Worm (Caenorhabditis elegans) whole organism, L2 larva: ENCODE results near the gene F21C10.11.

Experiments used
- C34F6.9 ChIP-seq: fragments of 150-350 bp; optimal IDR thresholded peaks from 2 replicates; lab custom pipeline; 2014; ENCODE audit warnings: missing biosample characterization, missing genetic modification characterization
- F13H6.1 ChIP-seq: sonication (generic microtip); optimal IDR thresholded peaks from 2 replicates; lab custom pipeline; 2016; ENCODE audit warnings: missing genetic modification characterization, missing compliant biosample characterization
- R02D3.7 ChIP-seq: fragments of 150-350 bp; optimal IDR thresholded peaks from 2 replicates; lab custom pipeline; 2014; ENCODE audit warnings: missing biosample characterization, missing genetic modification characterization
- Y55F3AM.14 ChIP-seq: fragments of 200-800 bp; sonication (Bioruptor generic); optimal IDR thresholded peaks from 2 replicates; lab custom pipeline; 2018; ENCODE audit warnings: mild to moderate bottlenecking, missing genetic modification characterization, missing compliant biosample characterization
- ZK546.5 ChIP-seq: sonication (generic microtip); optimal IDR thresholded peaks from 2 replicates; lab custom pipeline; 2017; ENCODE audit warnings: missing biosample characterization, missing genetic modification characterization
- alr-1 ChIP-seq: fragments of 150-350 bp; optimal IDR thresholded peaks from 2 replicates; lab custom pipeline; 2014; ENCODE audit warnings: missing biosample characterization, missing genetic modification characterization
- aly-2 ChIP-seq: fragments of 150-350 bp; optimal IDR thresholded peaks from 2 replicates; lab custom pipeline; 2014; ENCODE audit warnings: missing biosample characterization, missing genetic modification characterization
- ama-1 ChIP-seq: fragments of 150-350 bp; optimal IDR thresholded peaks from 2 replicates; lab custom pipeline; 2018; ENCODE audit warnings: inconsistent platforms
- blmp-1 ChIP-seq: sonication (generic microtip); optimal IDR thresholded peaks from 2 replicates; lab custom pipeline; 2017; ENCODE audit warnings: missing genetic modification characterization, mild to moderate bottlenecking, missing compliant biosample characterization, antibody characterized with exemption, moderate library complexity; ENCODE audit not compliant: insufficient read depth
- ceh-16 ChIP-seq: fragments of 150-350 bp; optimal IDR thresholded peaks from 2 replicates; lab custom pipeline; 2014; ENCODE audit warnings: missing biosample characterization, missing genetic modification characterization
- ceh-82 ChIP-seq: fragments of 150-350 bp; optimal IDR thresholded peaks from 2 replicates; lab custom pipeline; 2014; ENCODE audit warnings: missing biosample characterization, missing genetic modification characterization
- crh-2 ChIP-seq: sonication (generic microtip); optimal IDR thresholded peaks from 2 replicates; lab custom pipeline; 2017; ENCODE audit warnings: missing biosample characterization, missing genetic modification characterization
- dmd-4 ChIP-seq: sonication (generic microtip); optimal IDR thresholded peaks from 2 replicates; lab custom pipeline; 2017; ENCODE audit warnings: missing biosample characterization, missing genetic modification characterization
- egl-27 ChIP-seq: sonication (generic microtip); optimal IDR thresholded peaks from 3 replicates; lab custom pipeline; 2017; ENCODE audit warnings: missing biosample characterization, missing genetic modification reagents, missing genetic modification characterization
- elt-1 ChIP-seq: fragments of 150-350 bp; optimal IDR thresholded peaks from 2 replicates; lab custom pipeline; 2014; ENCODE audit warnings: missing biosample characterization, missing genetic modification characterization
- elt-3 ChIP-seq: sonication (generic microtip); optimal IDR thresholded peaks from 2 replicates; lab custom pipeline; 2017; ENCODE audit warnings: missing biosample characterization, missing genetic modification characterization
- fos-1 ChIP-seq: fragments of 150-350 bp; optimal IDR thresholded peaks from 2 replicates; lab custom pipeline; 2014; ENCODE audit warnings: missing biosample characterization, missing genetic modification characterization
- gmeb-1 ChIP-seq: fragments of 150-350 bp; optimal IDR thresholded peaks from 2 replicates; lab custom pipeline; 2014; ENCODE audit warnings: missing biosample characterization, missing genetic modification characterization
- lin-11 ChIP-seq: fragments of 150-350 bp; sonication (generic microtip); optimal IDR thresholded peaks from 2 replicates; lab custom pipeline; 2014; ENCODE audit warnings: missing biosample characterization, missing genetic modification characterization, inconsistent platforms, mixed read lengths
- lin-13 ChIP-seq: fragments of 150-350 bp; optimal IDR thresholded peaks from 2 replicates; lab custom pipeline; 2014; ENCODE audit warnings: missing biosample characterization, missing genetic modification reagents, missing genetic modification characterization
- lin-39 ChIP-seq: fragments of 150-350 bp; optimal IDR thresholded peaks from 2 replicates; lab custom pipeline; 2014; ENCODE audit warnings: missing biosample characterization, missing genetic modification reagents, missing genetic modification characterization
- lsy-2 ChIP-seq, 2 experiments: fragments of 150-350 bp in 1 of 2; sonication (generic microtip) in 1 of 2; optimal IDR thresholded peaks; 2 replicates each; lab custom pipeline; 2014 to 2017; ENCODE audit warnings: missing biosample characterization in 2 of 2, missing genetic modification characterization in 2 of 2
- mab-5 ChIP-seq: fragments of 150-350 bp; optimal IDR thresholded peaks from 2 replicates; lab custom pipeline; 2014; ENCODE audit warnings: missing biosample characterization, missing genetic modification characterization
- mbf-1 ChIP-seq: sonication (generic microtip); optimal IDR thresholded peaks from 2 replicates; lab custom pipeline; 2017; ENCODE audit warnings: missing biosample characterization, missing genetic modification characterization
- mdl-1 ChIP-seq, 2 experiments: fragments of 150-350 bp in 1 of 2; sonication (generic microtip) in 1 of 2; optimal IDR thresholded peaks; 2 replicates each; lab custom pipeline; 2017; ENCODE audit warnings: missing biosample characterization in 2 of 2, missing genetic modification characterization in 2 of 2
- nhr-10 ChIP-seq: sonication (generic microtip); optimal IDR thresholded peaks from 2 replicates; lab custom pipeline; 2017; ENCODE audit warnings: missing biosample characterization, missing genetic modification characterization
- nhr-11 ChIP-seq: fragments of 150-350 bp; optimal IDR thresholded peaks from 2 replicates; lab custom pipeline; 2014; ENCODE audit warnings: missing biosample characterization, missing genetic modification characterization
- nhr-12 ChIP-seq: fragments of 150-350 bp; optimal IDR thresholded peaks from 2 replicates; lab custom pipeline; 2014; ENCODE audit warnings: missing biosample characterization, missing genetic modification characterization
- nhr-129 ChIP-seq: fragments of 150-350 bp; optimal IDR thresholded peaks from 2 replicates; lab custom pipeline; 2014; ENCODE audit warnings: missing biosample characterization, missing genetic modification characterization
- nhr-21 ChIP-seq: fragments of 150-350 bp; optimal IDR thresholded peaks from 2 replicates; lab custom pipeline; 2014; ENCODE audit warnings: missing biosample characterization, missing genetic modification characterization
- nhr-23 ChIP-seq: fragments of 150-350 bp; optimal IDR thresholded peaks from 2 replicates; lab custom pipeline; 2014; ENCODE audit warnings: missing biosample characterization, missing genetic modification reagents, missing genetic modification characterization
- nhr-237 ChIP-seq: fragments of 150-350 bp; optimal IDR thresholded peaks from 2 replicates; lab custom pipeline; 2014; ENCODE audit warnings: missing biosample characterization, missing genetic modification characterization
- nhr-25 ChIP-seq: fragments of 150-350 bp; sonication (generic microtip); optimal IDR thresholded peaks from 3 replicates; lab custom pipeline; 2014; ENCODE audit warnings: missing biosample characterization, missing genetic modification characterization
- nhr-6 ChIP-seq: fragments of 150-350 bp; optimal IDR thresholded peaks from 2 replicates; lab custom pipeline; 2014; ENCODE audit warnings: missing biosample characterization, missing genetic modification characterization
- nhr-77 ChIP-seq: fragments of 150-350 bp; optimal IDR thresholded peaks from 2 replicates; lab custom pipeline; 2014; ENCODE audit warnings: missing biosample characterization, missing genetic modification characterization
- peb-1 ChIP-seq: fragments of 150-350 bp; optimal IDR thresholded peaks from 2 replicates; lab custom pipeline; 2014; ENCODE audit warnings: missing biosample characterization, missing genetic modification characterization
- sem-4 ChIP-seq: fragments of 150-350 bp; optimal IDR thresholded peaks from 2 replicates; lab custom pipeline; 2014; ENCODE audit warnings: missing biosample characterization, missing genetic modification reagents, missing genetic modification characterization
- skn-1 ChIP-seq: sonication (generic microtip); optimal IDR thresholded peaks from 2 replicates; lab custom pipeline; 2017; ENCODE audit warnings: missing biosample characterization, missing genetic modification characterization
- sma-3 ChIP-seq: sonication (generic microtip); optimal IDR thresholded peaks from 2 replicates; lab custom pipeline; 2016; ENCODE audit warnings: missing genetic modification reagents, missing genetic modification characterization, missing compliant biosample characterization
- sma-9 ChIP-seq, 2 experiments: fragments of 150-350 bp in 1 of 2; sonication (generic microtip) in 1 of 2; optimal IDR thresholded peaks; 2 replicates each; lab custom pipeline; 2014 to 2016; ENCODE audit warnings: missing genetic modification characterization in 2 of 2, mild to moderate bottlenecking in 1 of 2, missing biosample characterization in 1 of 2, missing compliant biosample characterization in 1 of 2, missing genetic modification reagents in 1 of 2, moderate library complexity in 1 of 2
- snpc-4 ChIP-seq: fragments of 150-350 bp; optimal IDR thresholded peaks from 2 replicates; lab custom pipeline; 2014; ENCODE audit warnings: missing biosample characterization, missing genetic modification characterization
- unc-39 ChIP-seq: fragments of 150-350 bp; optimal IDR thresholded peaks from 2 replicates; lab custom pipeline; 2014; ENCODE audit warnings: missing biosample characterization, missing genetic modification characterization
- unc-55 ChIP-seq: fragments of 150-350 bp; sonication (generic microtip); optimal IDR thresholded peaks from 3 replicates; lab custom pipeline; 2014; ENCODE audit warnings: missing biosample characterization, missing genetic modification reagents, missing genetic modification characterization
- unc-62 ChIP-seq: fragments of 150-350 bp; optimal IDR thresholded peaks from 2 replicates; lab custom pipeline; 2014; ENCODE audit warnings: missing biosample characterization, missing genetic modification reagents, missing genetic modification characterization
- zag-1 ChIP-seq: fragments of 150-350 bp; optimal IDR thresholded peaks from 2 replicates; lab custom pipeline; 2014; ENCODE audit warnings: missing biosample characterization, missing genetic modification characterization
- ztf-1 ChIP-seq: fragments of 200-800 bp; sonication (Bioruptor generic); conservative IDR thresholded peaks from 2 replicates; pipeline ENCODE4 v1.3.6; 2022; ENCODE audit warnings: missing genetic modification characterization, missing compliant biosample characterization
- ztf-11 ChIP-seq: sonication (generic microtip); optimal IDR thresholded peaks from 2 replicates; lab custom pipeline; 2017; ENCODE audit warnings: missing biosample characterization, missing genetic modification characterization
- ztf-4 ChIP-seq: fragments of 150-350 bp; optimal IDR thresholded peaks from 2 replicates; lab custom pipeline; 2014; ENCODE audit warnings: missing biosample characterization, missing genetic modification characterization

Gene F21C10.11

ce11 chrV:9123186-9123585, at the start of gene F21C10.11:
TSS of gene F21C10.11 (plus strand) at chrV:9123486.
- no peak for TF ChIP-seq lin-13
- no peak for TF ChIP-seq aly-2
- TF ChIP-seq lin-39 (tag; lab: Kevin White, UChicago) = no peak
- TF ChIP-seq peb-1 (tag; lab: Kevin White, UChicago) = no peak
- TF ChIP-seq mab-5 = no peak
- no peak for TF ChIP-seq nhr-23
- no peak for TF ChIP-seq unc-39 (tag; lab: Kevin White, UChicago)
- no peak for TF ChIP-seq nhr-25 (tag; lab: Kevin White, UChicago)
- no peak for TF ChIP-seq alr-1 (tag; lab: Kevin White, UChicago)
- no peak for TF ChIP-seq elt-3 (tag; lab: Kevin White, UChicago)
- no peak for TF ChIP-seq blmp-1 (tag; lab: Kevin White, UChicago)
- TF ChIP-seq, all 48 proteins: peak for 0

- TF ChIP-seq alr-1 (tag; lab: Kevin White, UChicago) (no peak), R02D3.7 (tag; lab: Kevin White, UChicago) (no peak), skn-1 (tag; lab: Kevin White, UChicago) (no peak), sma-9 (GFP tag; optimal IDR thresholded peaks at IDR 0.05; lab: Kevin White, UChicago) (peak; percentile 35), sma-9 (tag; optimal IDR thresholded peaks at IDR 0.05; lab: Kevin White, UChicago) (no peak), dmd-4 (tag; lab: Kevin White, UChicago) (no peak), unc-55 (no peak), fos-1 (no peak), nhr-129 (peak; percentile 11), ama-1 (peak; percentile 73), nhr-6 (tag; lab: Kevin White, UChicago) (peak; percentile 36), snpc-4 (tag; lab: Kevin White, UChicago) (no peak), aly-2 (no peak), ztf-11 (no peak), nhr-12 (tag; lab: Kevin White, UChicago) (no peak), nhr-10 (no peak), sma-3 (GFP tag; lab: Kevin White, UChicago) (peak; percentile 46), nhr-25 (tag; lab: Kevin White, UChicago) (peak; percentile 0), ztf-1 (no peak), F13H6.1 (tag; lab: Kevin White, UChicago) (no peak), lin-39 (tag; lab: Kevin White, UChicago) (no peak), mab-5 (no peak), Y55F3AM.14 (GFP tag; lab: Kevin White, UChicago) (no peak), lin-13 (no peak), egl-27 (tag; lab: Kevin White, UChicago) (no peak), lin-11 (no peak), nhr-11 (no peak), crh-2 (tag; lab: Kevin White, UChicago) (peak; percentile 38), ZK546.5 (no peak), nhr-21 (tag; lab: Kevin White, UChicago) (peak; percentile 13), sem-4 (tag; lab: Kevin White, UChicago) (no peak), C34F6.9 (tag; lab: Kevin White, UChicago) (no peak), nhr-237 (tag; lab: Kevin White, UChicago) (no peak), ztf-4 (tag; lab: Kevin White, UChicago) (peak; percentile 19), elt-1 (tag; lab: Kevin White, UChicago) (no peak), nhr-77 (tag; lab: Kevin White, UChicago) (no peak), mbf-1 (tag; lab: Kevin White, UChicago) (no peak), mdl-1 (tag; optimal IDR thresholded peaks at IDR 0.05; lab: Kevin White, UChicago) (peak in 1 of 2 experiments; percentile 6), gmeb-1 (no peak), unc-62 (GFP tag; lab: Kevin White, UChicago) (no peak), peb-1 (tag; lab: Kevin White, UChicago) (no peak), zag-1 (tag; lab: Kevin White, UChicago) (no peak), ceh-82 (no peak), unc-39 (tag; lab: Kevin White, UChicago) (no peak), nhr-23 (no peak), elt-3 (tag; lab: Kevin White, UChicago) (no peak), lsy-2 (tag; optimal IDR thresholded peaks at IDR 0.05; lab: Kevin White, UChicago) (peak in 1 of 2 experiments; percentile 37), ceh-16 (tag; lab: Kevin White, UChicago) (no peak), blmp-1 (tag; lab: Kevin White, UChicago) (peak; percentile 7)
These were observed 48.9 kb upstream of the F21C10.11 start for ce11 chrV:9074360-9074834.
